Fruit fly (Drosophila melanogaster): ENCODE data around the gene C1GalTA.

The C1GalTA gene

DNA sequence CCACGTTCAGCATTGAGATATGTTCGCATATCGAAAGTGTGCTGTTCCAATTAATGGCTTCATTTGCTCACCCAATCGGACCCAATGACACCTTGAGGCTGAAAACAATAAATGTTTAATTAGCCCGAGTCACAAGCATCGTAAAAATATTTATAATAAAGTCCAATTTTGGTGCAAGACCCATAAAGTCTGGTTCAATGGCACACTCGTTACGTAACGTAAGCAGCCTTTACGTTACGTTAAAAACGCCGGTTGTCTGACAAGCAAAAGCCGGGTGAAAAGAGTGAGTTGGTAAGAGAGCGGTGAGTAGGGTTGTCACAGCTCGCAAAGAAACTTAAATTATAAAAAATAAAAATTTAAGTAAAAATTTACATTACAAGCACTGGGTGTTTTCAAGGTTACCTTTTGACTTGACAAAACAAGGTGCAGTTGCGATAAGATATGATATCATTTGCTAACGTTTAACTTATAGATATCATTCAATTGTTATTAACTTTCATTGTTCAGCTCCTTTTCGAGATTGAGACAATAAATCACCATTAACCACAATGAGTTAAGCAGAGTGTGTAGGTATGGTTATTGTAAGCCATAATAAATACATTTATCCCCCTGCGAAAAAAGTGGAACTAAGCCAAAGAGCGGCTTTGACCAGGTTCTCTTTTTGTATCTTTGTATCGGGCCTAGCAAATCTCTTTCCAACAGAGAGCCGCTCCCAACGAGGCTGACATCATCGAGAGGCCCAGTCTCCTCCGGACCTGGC, 52.9 kb downstream of the C1GalTA start (continued):
- no peak for TF ChIP-seq CG14050 (GFP tag; IDR thresholded peaks at IDR 0.05)
- TF ChIP-seq grau (tag; optimal IDR thresholded peaks at IDR 0.05) = peak; percentile 68
- TF ChIP-seq zfh2 (GFP tag; optimal IDR thresholded peaks at IDR 0.05) = peak; percentile 33
- TF ChIP-seq CG6654 (GFP tag; optimal IDR thresholded peaks at IDR 0.05) = peak; percentile 12
- TF ChIP-seq repo (GFP tag; optimal IDR thresholded peaks at IDR 0.05) = no peak
- TF ChIP-seq CG6683 (GFP tag; optimal IDR thresholded peaks at IDR 0.05) = no peak
- no peak for TF ChIP-seq CG2875 (GFP tag; optimal IDR thresholded peaks at IDR 0.05)
- TF ChIP-seq grn (GFP tag; optimal IDR thresholded peaks at IDR 0.05) = no peak
- TF ChIP-seq bigmax (GFP tag; optimal IDR thresholded peaks at IDR 0.05) = no peak
- TF ChIP-seq sob (GFP tag; IDR thresholded peaks at IDR 0.05) = no peak
- peak; percentile 34 for TF ChIP-seq CG8924 (tag; optimal IDR thresholded peaks at IDR 0.05)
- TF ChIP-seq Six4 (GFP tag; optimal IDR thresholded peaks at IDR 0.05) = no peak
- no peak for TF ChIP-seq so (GFP tag; IDR thresholded peaks at IDR 0.05)
- TF ChIP-seq CG11695 (GFP tag; IDR thresholded peaks at IDR 0.05) = 0 out of 3 replicates have a peak, but pooled peaks have one; percentile 37
- no peak for TF ChIP-seq CG18476 (GFP tag; optimal IDR thresholded peaks at IDR 0.05)
- no peak for TF ChIP-seq Lpt (GFP tag; optimal IDR thresholded peaks at IDR 0.05)
- TF ChIP-seq CG3281 (GFP tag; optimal IDR thresholded peaks at IDR 0.05) = peak; percentile 74
- TF ChIP-seq gt (GFP tag; IDR thresholded peaks at IDR 0.05) = no peak
- peak; percentile 49 for TF ChIP-seq CG17359 (tag; optimal IDR thresholded peaks at IDR 0.05)
- TF ChIP-seq PHDP (tag; optimal IDR thresholded peaks at IDR 0.05) = peak; percentile 51
- TF ChIP-seq CG11093 (GFP tag; IDR thresholded peaks at IDR 0.05) = no peak
- TF ChIP-seq br (optimal IDR thresholded peaks at IDR 0.05) = no peak
- TF ChIP-seq CG10543 (GFP tag; optimal IDR thresholded peaks at IDR 0.05) = no peak
- no peak for TF ChIP-seq cas (GFP tag; IDR thresholded peaks at IDR 0.05)
- peak; percentile 11 for TF ChIP-seq Dip3 (GFP tag; optimal IDR thresholded peaks at IDR 0.05)
- no peak for TF ChIP-seq gfzf (GFP tag; optimal IDR thresholded peaks at IDR 0.05)
- TF ChIP-seq pum (GFP tag; optimal IDR thresholded peaks at IDR 0.05) = no peak
- no peak for TF ChIP-seq Tbp (GFP tag; optimal IDR thresholded peaks at IDR 0.05)
- TF ChIP-seq CG12744 (GFP tag; optimal IDR thresholded peaks at IDR 0.05) = no peak
- no peak for TF ChIP-seq B-H2 (GFP tag; optimal IDR thresholded peaks at IDR 0.05)
- TF ChIP-seq odd (GFP tag; optimal IDR thresholded peaks at IDR 0.05) = peak; percentile 43
- no peak for TF ChIP-seq fru (optimal IDR thresholded peaks at IDR 0.05)
- peak; percentile 56; the same call in 1 of the 2 replicates for TF ChIP-seq CG9932 (GFP tag; IDR thresholded peaks at IDR 0.05)
- peak; percentile 80 for TF ChIP-seq sens (GFP tag)
- TF ChIP-seq kni (GFP tag; optimal IDR thresholded peaks at IDR 0.05) = no peak
- TF ChIP-seq CG31441 (GFP tag; IDR thresholded peaks at IDR 0.05) = peak; percentile 60
- no peak for TF ChIP-seq Nf-YA (GFP tag; IDR thresholded peaks at IDR 0.05)
- no peak for TF ChIP-seq stc (GFP tag; IDR thresholded peaks at IDR 0.05)
- peak; percentile 64 for TF ChIP-seq CG18262 (tag; optimal IDR thresholded peaks at IDR 0.05)
- no peak for TF ChIP-seq ATbp (GFP tag; optimal IDR thresholded peaks at IDR 0.05)
- no peak for TF ChIP-seq slp2 (GFP tag; optimal IDR thresholded peaks at IDR 0.05)
- no peak for TF ChIP-seq Aef1 (GFP tag; IDR thresholded peaks at IDR 0.05)
- peak; percentile 5 for TF ChIP-seq CG4424 (GFP tag; optimal IDR thresholded peaks at IDR 0.05)
- peak; percentile 39 for TF ChIP-seq CG12104 (GFP tag; optimal IDR thresholded peaks at IDR 0.05)
- no peak for TF ChIP-seq CG12236 (GFP tag; optimal IDR thresholded peaks at IDR 0.05)
- TF ChIP-seq wor (GFP tag; IDR thresholded peaks at IDR 0.05) = peak; percentile 19; the same call in 1 of the 2 replicates
- TF ChIP-seq jing (GFP tag; optimal IDR thresholded peaks at IDR 0.05) = no peak
- no peak for TF ChIP-seq CG3847 (GFP tag; IDR thresholded peaks at IDR 0.05)
- TF ChIP-seq Hmr (GFP tag; optimal IDR thresholded peaks at IDR 0.05) = peak; percentile 55
- TF ChIP-seq luna (GFP tag; optimal IDR thresholded peaks at IDR 0.05) = no peak
- TF ChIP-seq trh (GFP tag; optimal IDR thresholded peaks at IDR 0.05) = no peak
- no peak for TF ChIP-seq CG10274 (GFP tag; optimal IDR thresholded peaks at IDR 0.05)

All from whole organism, embryonic.